Worm (Caenorhabditis elegans) whole organism, young adult: ENCODE data around the gene F10E9.1.

ENCODE experiments used
- B0336.3 ChIP-seq: fragments of 200-800 bp; sonication (Bioruptor generic); IDR thresholded peaks from 2 replicates; pipeline ENCODE4 v1.3.6; 2022; ENCODE audit warnings: missing genetic modification characterization, missing compliant biosample characterization
- C17E4.6 ChIP-seq: fragments of 200-800 bp; sonication (Bioruptor generic); IDR thresholded peaks from 2 replicates; pipeline ENCODE4 v1.3.6; 2022; ENCODE audit warnings: missing genetic modification reagents, missing genetic modification characterization, missing compliant biosample characterization
- F10E7.11 ChIP-seq: sonication (generic microtip); optimal IDR thresholded peaks from 2 replicates; lab custom pipeline; 2017; ENCODE audit warnings: mild to moderate bottlenecking, missing genetic modification characterization, moderate library complexity, missing compliant biosample characterization
- F22D6.2 ChIP-seq: sonication (generic microtip); optimal IDR thresholded peaks from 2 replicates; lab custom pipeline; 2016; ENCODE audit warnings: mild to moderate bottlenecking, missing genetic modification characterization, missing compliant biosample characterization
- F33H1.4 ChIP-seq: fragments of 200-800 bp; sonication (Bioruptor generic); IDR thresholded peaks from 2 replicates; pipeline ENCODE4 v1.3.6; 2022; ENCODE audit warnings: missing genetic modification reagents, missing genetic modification characterization, missing compliant biosample characterization
- F37B4.10 ChIP-seq: fragments of 200-800 bp; sonication (Bioruptor generic); IDR thresholded peaks from 2 replicates; pipeline ENCODE4 v1.3.6; 2022; ENCODE audit warnings: missing genetic modification characterization, missing compliant biosample characterization
- F52B5.7 ChIP-seq: sonication (generic microtip); optimal IDR thresholded peaks from 2 replicates; lab custom pipeline; 2016; ENCODE audit warnings: mild to moderate bottlenecking, missing genetic modification characterization, missing compliant biosample characterization
- K11D2.4 ChIP-seq: fragments of 200-800 bp; sonication (Bioruptor generic); IDR thresholded peaks from 2 replicates; pipeline ENCODE4 v1.3.6; 2022; ENCODE audit warnings: missing genetic modification reagents, missing genetic modification characterization, missing compliant biosample characterization
- Y95B8A.8 ChIP-seq: fragments of 200-800 bp; sonication (Bioruptor generic); IDR thresholded peaks from 2 replicates; pipeline ENCODE4 v1.3.6; 2022; ENCODE audit warnings: missing genetic modification reagents, missing genetic modification characterization, missing compliant biosample characterization
- ZK185.1 ChIP-seq: sonication (generic microtip); optimal IDR thresholded peaks from 2 replicates; lab custom pipeline; 2016; ENCODE audit warnings: mild to moderate bottlenecking, missing genetic modification characterization, missing compliant biosample characterization; ENCODE audit not compliant: poor library complexity, severe bottlenecking
- atf-7 ChIP-seq: sonication (generic microtip); optimal IDR thresholded peaks from 2 replicates; lab custom pipeline; 2017; ENCODE audit warnings: mild to moderate bottlenecking, missing genetic modification characterization, missing compliant biosample characterization
- bed-1 ChIP-seq: fragments of 200-800 bp; sonication (Bioruptor generic); IDR thresholded peaks from 2 replicates; pipeline ENCODE4 v1.3.6; 2022; ENCODE audit warnings: missing genetic modification reagents, missing genetic modification characterization, missing compliant biosample characterization
- cebp-1 ChIP-seq, 2 experiments: fragments of 200-800 bp in 1 of 2; sonication (Bioruptor generic) in 1 of 2; sonication (generic microtip) in 1 of 2; IDR thresholded peaks in 1 of 2; optimal IDR thresholded peaks in 1 of 2; 2 replicates each; pipeline versions ENCODE4 v1.3.6 to Lab custom; 2017 to 2022; ENCODE audit warnings: missing compliant biosample characterization in 2 of 2, missing genetic modification characterization in 2 of 2, mild to moderate bottlenecking in 1 of 2, missing genetic modification reagents in 1 of 2, moderate library complexity in 1 of 2
- cebp-2 ChIP-seq: fragments of 200-800 bp; sonication (Bioruptor generic); IDR thresholded peaks from 2 replicates; pipeline ENCODE4 v1.3.6; 2022; ENCODE audit warnings: missing genetic modification characterization, missing compliant biosample characterization
- ceh-91 ChIP-seq: fragments of 200-800 bp; sonication (Bioruptor generic); IDR thresholded peaks from 2 replicates; pipeline ENCODE4 v1.3.6; 2022; ENCODE audit warnings: missing genetic modification reagents, missing genetic modification characterization, missing compliant biosample characterization
- chd-7 ChIP-seq: sonication (generic microtip); optimal IDR thresholded peaks from 2 replicates; lab custom pipeline; 2016; ENCODE audit warnings: mild to moderate bottlenecking, missing genetic modification characterization, moderate library complexity, missing compliant biosample characterization
- dox-1 ChIP-seq: fragments of 200-800 bp; sonication (Bioruptor generic); IDR thresholded peaks from 2 replicates; pipeline ENCODE4 v1.3.6; 2022; ENCODE audit warnings: missing genetic modification reagents, missing genetic modification characterization, missing compliant biosample characterization
- dpff-1 ChIP-seq: sonication (generic microtip); optimal IDR thresholded peaks from 2 replicates; lab custom pipeline; 2017; ENCODE audit warnings: mild to moderate bottlenecking, missing genetic modification characterization, missing compliant biosample characterization
- egl-44 ChIP-seq: fragments of 200-800 bp; sonication (Bioruptor generic); IDR thresholded peaks from 2 replicates; pipeline ENCODE4 v1.3.6; 2022; ENCODE audit warnings: missing genetic modification reagents, missing genetic modification characterization, missing compliant biosample characterization
- egrh-3 ChIP-seq: fragments of 200-800 bp; sonication (Bioruptor generic); IDR thresholded peaks from 2 replicates; pipeline ENCODE4 v1.3.6; 2022; ENCODE audit warnings: missing genetic modification reagents, missing genetic modification characterization, missing compliant biosample characterization
- fkh-3 ChIP-seq: sonication (generic microtip); optimal IDR thresholded peaks from 2 replicates; lab custom pipeline; 2016; ENCODE audit warnings: mild to moderate bottlenecking, missing genetic modification characterization, missing compliant biosample characterization
- hlh-12 ChIP-seq: sonication (generic microtip); optimal IDR thresholded peaks from 2 replicates; lab custom pipeline; 2016; ENCODE audit warnings: missing genetic modification characterization, missing compliant biosample characterization
- hmg-1.2 ChIP-seq: fragments of 200-800 bp; sonication (Bioruptor generic); IDR thresholded peaks from 2 replicates; pipeline ENCODE4 v1.3.6; 2022; ENCODE audit warnings: missing genetic modification reagents, missing genetic modification characterization, missing compliant biosample characterization
- let-526 ChIP-seq: fragments of 200-800 bp; sonication (Bioruptor generic); IDR thresholded peaks from 2 replicates; pipeline ENCODE4 v1.3.6; 2022; ENCODE audit warnings: missing genetic modification reagents, missing genetic modification characterization, missing compliant biosample characterization
- lin-35 ChIP-seq, 3 experiments: fragments of 150-350 bp in 2 of 3; sonication (generic microtip) in 1 of 3; optimal IDR thresholded peaks; 2 replicates each; lab custom pipeline; 2014 to 2018; ENCODE audit warnings: missing biosample characterization in 3 of 3, missing genetic modification characterization in 3 of 3, missing genetic modification reagents in 3 of 3
- lin-40 ChIP-seq: sonication (generic microtip); optimal IDR thresholded peaks from 2 replicates; lab custom pipeline; 2016; ENCODE audit warnings: missing genetic modification characterization, mild to moderate bottlenecking, missing compliant biosample characterization, missing genotype, missing genetic modification reagents
- lir-1 ChIP-seq: fragments of 200-800 bp; sonication (Bioruptor generic); conservative IDR thresholded peaks from 2 replicates; pipeline ENCODE4 v1.3.6; 2022; ENCODE audit warnings: missing genetic modification reagents, missing genetic modification characterization, missing compliant biosample characterization
- mes-4 ChIP-seq: sonication (generic microtip); optimal IDR thresholded peaks from 2 replicates; lab custom pipeline; 2016; ENCODE audit warnings: missing genotype, missing genetic modification characterization, missing compliant biosample characterization
- nfya-1 ChIP-seq: sonication (generic microtip); optimal IDR thresholded peaks from 2 replicates; lab custom pipeline; 2017; ENCODE audit warnings: antibody characterized with exemption, missing compliant biosample characterization, missing genetic modification characterization, borderline replicate concordance; ENCODE audit not compliant: insufficient read depth
- nfyb-1 ChIP-seq: fragments of 200-800 bp; sonication (Bioruptor generic); IDR thresholded peaks from 2 replicates; pipeline ENCODE4 v1.3.6; 2022; ENCODE audit warnings: missing genetic modification reagents, missing genetic modification characterization, missing compliant biosample characterization
- nhr-179 ChIP-seq: sonication (generic microtip); optimal IDR thresholded peaks from 2 replicates; lab custom pipeline; 2016; ENCODE audit warnings: mild to moderate bottlenecking, missing genetic modification characterization, missing compliant biosample characterization
- nhr-80 ChIP-seq: sonication (generic microtip); optimal IDR thresholded peaks from 2 replicates; lab custom pipeline; 2016; ENCODE audit warnings: missing genetic modification characterization, missing compliant biosample characterization
- rec-8 ChIP-seq, 2 experiments: sonication (generic microtip); optimal IDR thresholded peaks; 2 replicates each; lab custom pipeline; 2016; ENCODE audit warnings: mild to moderate bottlenecking in 2 of 2, missing genetic modification characterization in 2 of 2, missing genetic modification reagents in 2 of 2, missing genotype in 2 of 2, missing biosample characterization in 1 of 2, missing compliant biosample characterization in 1 of 2, moderate library complexity in 1 of 2
- repo-1 ChIP-seq: sonication (generic microtip); optimal IDR thresholded peaks from 2 replicates; lab custom pipeline; 2017; ENCODE audit warnings: mild to moderate bottlenecking, missing genetic modification characterization, missing compliant biosample characterization
- snpc-3.4 ChIP-seq: sonication (generic microtip); optimal IDR thresholded peaks from 2 replicates; lab custom pipeline; 2017; ENCODE audit warnings: missing genetic modification characterization, mild to moderate bottlenecking, missing compliant biosample characterization, antibody characterized with exemption, moderate library complexity, missing genotype, missing genetic modification reagents
- tbp1 ChIP-seq: fragments of 200-800 bp; sonication (Bioruptor generic); optimal IDR thresholded peaks from 2 replicates; lab custom pipeline; 2018; ENCODE audit warnings: mild to moderate bottlenecking, missing genetic modification characterization, missing compliant biosample characterization
- tbx-9 ChIP-seq: sonication (generic microtip); optimal IDR thresholded peaks from 2 replicates; lab custom pipeline; 2016; ENCODE audit warnings: borderline replicate concordance, missing genetic modification characterization, inconsistent platforms, missing compliant biosample characterization
- unc-62 ChIP-seq: fragments of 150-350 bp; optimal IDR thresholded peaks from 2 replicates; lab custom pipeline; 2014; ENCODE audit warnings: missing biosample characterization, missing genetic modification reagents, missing genetic modification characterization
- zim-3 ChIP-seq: sonication (generic microtip); optimal IDR thresholded peaks from 2 replicates; lab custom pipeline; 2017; ENCODE audit warnings: mild to moderate bottlenecking, missing genetic modification characterization, moderate library complexity, missing compliant biosample characterization
- ztf-18 ChIP-seq: sonication (generic microtip); optimal IDR thresholded peaks from 2 replicates; lab custom pipeline; 2016; ENCODE audit warnings: missing genotype, mild to moderate bottlenecking, missing genetic modification characterization, missing compliant biosample characterization
- ztf-22 ChIP-seq: fragments of 200-800 bp; sonication (Bioruptor generic); optimal IDR thresholded peaks from 2 replicates; lab custom pipeline; 2018; ENCODE audit warnings: mild to moderate bottlenecking, missing genetic modification characterization, moderate library complexity, missing compliant biosample characterization
- ztf-28 ChIP-seq: fragments of 200-800 bp; sonication (Bioruptor generic); IDR thresholded peaks from 2 replicates; pipeline ENCODE4 v1.3.6; 2022; ENCODE audit warnings: missing genetic modification reagents, missing genetic modification characterization, missing compliant biosample characterization
- ztf-6 ChIP-seq: fragments of 200-800 bp; sonication (Bioruptor generic); IDR thresholded peaks from 2 replicates; pipeline ENCODE4 v1.3.6; 2022; ENCODE audit warnings: missing genetic modification reagents, missing genetic modification characterization, missing compliant biosample characterization

F10E9.1 gene

DNA sequence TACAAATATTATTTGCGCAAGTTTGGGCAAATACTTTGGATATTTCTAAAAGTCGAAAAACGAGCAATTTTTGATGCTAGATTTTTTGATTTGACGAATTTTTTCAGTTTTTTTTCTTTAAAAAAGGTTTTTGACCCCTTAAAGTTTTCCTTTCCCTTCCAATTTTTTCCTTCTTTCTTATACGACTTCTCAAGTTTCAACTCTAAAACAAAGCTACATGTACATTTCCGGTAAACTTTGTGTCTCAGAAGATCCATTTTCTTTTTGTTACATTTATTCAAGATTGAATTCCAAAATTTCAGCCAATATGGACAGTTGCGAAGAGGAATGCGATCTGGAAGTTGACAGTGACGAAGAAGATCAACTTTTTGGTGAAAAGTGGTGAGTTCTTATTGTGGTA lies 44.2 kb upstream of the F10E9.1 start, which contains the start of gene mig-10 (continued):
- TF ChIP-seq chd-7 (tag; lab: Kevin White, UChicago) = no peak
- TF ChIP-seq rec-8 (tag; optimal IDR thresholded peaks at IDR 0.05; lab: Kevin White, UChicago) = no peak
- no peak for TF ChIP-seq cebp-1 (GFP tag; IDR thresholded peaks at IDR 0.05; lab: Robert Waterston, UW)
- no peak for TF ChIP-seq cebp-1 (tag; optimal IDR thresholded peaks at IDR 0.05; lab: Kevin White, UChicago)
- no peak for TF ChIP-seq snpc-3.4 (tag; lab: Kevin White, UChicago)
- no peak for TF ChIP-seq lir-1 (GFP tag; lab: Robert Waterston, UW)
- no peak for TF ChIP-seq egl-44 (GFP tag; lab: Robert Waterston, UW)

DNA sequence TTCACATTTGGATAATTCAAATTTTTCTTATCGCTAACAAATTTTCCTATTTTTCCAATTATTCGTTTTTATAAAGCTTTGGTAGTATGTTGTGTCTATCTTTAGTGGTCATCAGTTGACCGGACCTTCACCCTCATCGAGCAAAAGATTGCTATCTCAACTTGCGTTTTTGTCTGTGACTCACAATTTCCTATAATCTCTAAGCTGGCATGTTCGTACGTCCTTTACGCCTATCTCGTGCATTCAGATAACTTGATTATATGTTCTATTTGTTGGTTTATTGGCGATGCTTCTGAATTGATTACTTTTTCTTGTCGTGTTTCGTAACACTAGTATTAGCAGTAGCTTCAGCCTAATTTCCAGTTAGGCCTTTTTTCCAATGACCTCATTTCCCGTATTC lies 43.4 kb upstream of the F10E9.1 start:
- TF ChIP-seq dpff-1 (tag; lab: Kevin White, UChicago) = no peak
- no peak for TF ChIP-seq let-526 (GFP tag; lab: Robert Waterston, UW)
- no peak for TF ChIP-seq F22D6.2
- TF ChIP-seq Y95B8A.8 (GFP tag; lab: Robert Waterston, UW) = no peak
- no peak for TF ChIP-seq atf-7 (tag; lab: Kevin White, UChicago)

DNA sequence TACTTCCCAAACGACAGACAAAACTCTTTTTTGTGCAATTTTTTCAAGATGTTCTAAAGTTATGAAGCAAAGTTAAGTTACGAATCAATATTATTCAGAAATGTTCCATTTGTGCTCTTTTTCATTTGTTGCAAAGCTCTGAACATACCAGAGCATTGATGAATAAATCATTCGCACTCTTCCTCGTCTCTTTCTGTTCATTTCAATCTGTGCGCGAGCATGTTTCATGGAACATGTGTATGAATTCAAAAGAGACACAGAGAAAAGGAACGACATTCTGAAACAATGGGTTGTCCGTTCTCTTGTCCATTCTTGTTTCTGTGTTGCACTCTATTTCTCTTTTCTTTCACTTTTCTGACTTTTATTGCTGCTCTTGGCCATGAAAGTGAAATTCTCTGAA lies 42.6 kb upstream of the F10E9.1 start:
- TF ChIP-seq F10E7.11 (tag; lab: Kevin White, UChicago) (no peak), nfyb-1 (GFP tag; lab: Robert Waterston, UW) (no peak), tbx-9 (tag; lab: Kevin White, UChicago) (no peak), repo-1 (tag; lab: Kevin White, UChicago) (no peak), nhr-179 (tag; lab: Kevin White, UChicago) (no peak), hmg-1.2 (GFP tag; lab: Robert Waterston, UW) (no peak), unc-62 (no peak), B0336.3 (GFP tag; lab: Robert Waterston, UW) (no peak), nhr-80 (tag; lab: Kevin White, UChicago) (no peak), fkh-3 (tag; lab: Kevin White, UChicago) (no peak), bed-1 (GFP tag; lab: Robert Waterston, UW) (no peak), zim-3 (tag; lab: Kevin White, UChicago) (no peak), ZK185.1 (tag; lab: Kevin White, UChicago) (no peak), lir-1 (GFP tag; lab: Robert Waterston, UW) (no peak), tbp1 (no peak), cebp-2 (GFP tag; lab: Robert Waterston, UW) (no peak), egrh-3 (no peak), ztf-28 (GFP tag; lab: Robert Waterston, UW) (no peak), F37B4.10 (GFP tag; lab: Robert Waterston, UW) (no peak), F33H1.4 (no peak)

DNA sequence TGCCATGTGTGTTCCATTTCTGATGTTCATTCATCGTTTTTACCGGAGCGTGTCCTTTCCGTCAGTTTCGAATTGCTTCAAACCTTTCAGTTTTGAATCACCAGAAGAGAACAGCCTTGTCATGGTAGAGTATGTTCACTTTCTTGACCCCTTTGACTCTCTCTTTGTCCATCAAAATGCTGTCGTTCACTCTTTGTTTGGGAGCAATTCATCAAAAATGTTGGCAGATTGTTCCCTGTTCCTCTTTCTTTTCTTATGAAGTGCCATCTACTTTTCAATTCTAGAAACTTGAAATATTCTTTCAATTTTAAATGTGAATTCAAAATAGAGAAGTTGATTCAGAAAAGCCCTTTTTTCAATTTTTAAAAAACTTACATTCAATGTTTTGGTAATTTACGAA lies 41.7 kb upstream of the F10E9.1 start:
- TF ChIP-seq mes-4 (tag; lab: Kevin White, UChicago) (no peak), lin-35 (GFP tag; optimal IDR thresholded peaks at IDR 0.05; lab: Kevin White, UChicago) (no peak)

DNA sequence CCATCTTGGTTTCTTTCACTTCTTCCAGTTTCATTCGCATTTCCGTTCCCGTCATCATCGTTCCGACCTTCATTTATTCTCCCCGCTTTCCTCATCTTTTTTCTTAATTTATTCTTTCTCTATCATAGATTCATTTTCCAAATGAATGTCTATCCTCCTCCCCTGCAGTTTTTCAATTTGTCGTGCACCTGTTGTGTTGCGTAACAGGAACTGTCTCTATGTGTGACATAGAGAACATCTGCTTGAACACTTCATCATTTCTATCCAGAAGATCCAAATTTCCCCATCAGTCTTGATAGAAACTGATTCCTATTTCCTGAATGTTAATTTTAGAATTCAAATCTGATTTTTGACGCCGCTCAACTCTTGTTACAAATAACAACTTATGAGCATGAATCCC lies 39.4 kb upstream of the F10E9.1 start:
- no peak for TF ChIP-seq nfya-1
- TF ChIP-seq lin-40 (tag; lab: Kevin White, UChicago) = no peak
- no peak for TF ChIP-seq C17E4.6 (GFP tag; lab: Robert Waterston, UW)
- TF ChIP-seq hlh-12 (tag; lab: Kevin White, UChicago) = no peak
- TF ChIP-seq F52B5.7 (tag; lab: Kevin White, UChicago) = no peak
- no peak for TF ChIP-seq dox-1 (GFP tag; lab: Robert Waterston, UW)
- no peak for TF ChIP-seq ztf-6
- TF ChIP-seq K11D2.4 (GFP tag; lab: Robert Waterston, UW) = no peak
- no peak for TF ChIP-seq egl-44 (GFP tag; lab: Robert Waterston, UW)
- TF ChIP-seq ztf-18 (tag; lab: Kevin White, UChicago) = no peak
- TF ChIP-seq ceh-91 (GFP tag; lab: Robert Waterston, UW) = no peak
- no peak for TF ChIP-seq ztf-22
